Fruit fly (Drosophila melanogaster) whole organism, prepupa: ENCODE data around the gene Charon.

Experiments
- CG11294 ChIP-seq: fragments of 200-800 bp; sonication (Bioruptor generic); IDR thresholded peaks from 2 replicates; pipeline ENCODE4 v1.3.6; 2022; ENCODE audit warnings: missing biosample characterization, missing genetic modification characterization
- CG11762 ChIP-seq: fragments of 200-800 bp; sonication (Bioruptor generic); optimal IDR thresholded peaks from 3 replicates; lab custom pipeline; 2016; ENCODE audit warnings: missing biosample characterization, missing genetic modification characterization; ENCODE audit not compliant: insufficient read depth
- CG16779 ChIP-seq: fragments of 200-800 bp; sonication (Bioruptor generic); optimal IDR thresholded peaks from 3 replicates; lab custom pipeline; 2017; ENCODE audit warnings: missing biosample characterization, mild to moderate bottlenecking, missing genetic modification characterization
- Ets21C ChIP-seq: fragments of 200-800 bp; sonication (Bioruptor generic); optimal IDR thresholded peaks from 3 replicates; lab custom pipeline; 2016; ENCODE audit warnings: missing biosample characterization, missing genetic modification characterization
- dac ChIP-seq: fragments of 200-800 bp; sonication (Bioruptor generic); optimal IDR thresholded peaks from 2 replicates; lab custom pipeline; 2017; ENCODE audit warnings: missing biosample characterization, mild to moderate bottlenecking, missing genetic modification characterization

dm6 chr2L:1183799-1184198 lies 11.2 kb upstream of the Charon start, which contains the start of the genes CG5126 and Tgt:
- TF ChIP-seq dac (GFP tag; lab: Kevin White, UChicago) (no peak), CG11294 (GFP tag; lab: Robert Waterston, UW) (no peak), CG16779 (tag; lab: Kevin White, UChicago) (no peak), CG11762 (GFP tag; lab: Kevin White, UChicago) (no peak), Ets21C (no peak)
